Worm (Caenorhabditis elegans) whole organism, L4 larva: ENCODE data around the gene T14B4.3.

ENCODE experiments used
- F26F4.8 ChIP-seq: fragments of 200-800 bp; sonication (Bioruptor generic); conservative IDR thresholded peaks from 2 replicates; pipeline ENCODE4 v1.3.6; 2022; ENCODE audit warnings: missing genetic modification characterization, missing compliant biosample characterization
- Y5F2A.4 ChIP-seq: fragments of 200-800 bp; sonication (Bioruptor generic); optimal IDR thresholded peaks from 2 replicates; lab custom pipeline; 2018; ENCODE audit warnings: mild to moderate bottlenecking, missing genetic modification characterization, missing compliant biosample characterization
- aha-1 ChIP-seq: fragments of 150-350 bp; peaks from one replicate; lab custom pipeline; 2014; ENCODE audit warnings: missing biosample characterization, missing genetic modification characterization
- aly-2 ChIP-seq: sonication (generic microtip); optimal IDR thresholded peaks from 2 replicates; lab custom pipeline; 2018; ENCODE audit warnings: missing biosample characterization, missing genetic modification characterization
- ceh-32 ChIP-seq: sonication (generic microtip); optimal IDR thresholded peaks from 2 replicates; lab custom pipeline; 2016; ENCODE audit warnings: mild to moderate bottlenecking, missing genetic modification characterization, missing compliant biosample characterization; ENCODE audit not compliant: poor library complexity
- ceh-44 ChIP-seq: fragments of 200-800 bp; sonication (Bioruptor generic); IDR thresholded peaks from 2 replicates; pipeline ENCODE4 v1.3.6; 2022; ENCODE audit warnings: missing genetic modification reagents, missing genetic modification characterization, missing compliant biosample characterization
- daf-12 ChIP-seq: fragments of 150-350 bp; optimal IDR thresholded peaks from 2 replicates; lab custom pipeline; 2014; ENCODE audit warnings: missing biosample characterization, missing genetic modification reagents, missing genetic modification characterization
- daf-8 ChIP-seq: fragments of 200-800 bp; sonication (Bioruptor generic); IDR thresholded peaks from 2 replicates; pipeline ENCODE4 v1.3.6; 2022; ENCODE audit warnings: missing genetic modification characterization, missing compliant biosample characterization
- egl-43 ChIP-seq: fragments of 200-800 bp; sonication (Bioruptor generic); IDR thresholded peaks from 2 replicates; pipeline ENCODE4 v1.3.6; 2022; ENCODE audit warnings: missing genetic modification reagents, missing genetic modification characterization, missing compliant biosample characterization
- hlh-11 ChIP-seq: fragments of 200-800 bp; sonication (Bioruptor generic); optimal IDR thresholded peaks from 2 replicates; lab custom pipeline; 2018; ENCODE audit warnings: mild to moderate bottlenecking, missing genetic modification characterization, missing compliant biosample characterization
- hlh-30 ChIP-seq: sonication (generic microtip); optimal IDR thresholded peaks from 2 replicates; lab custom pipeline; 2017; ENCODE audit warnings: antibody characterized with exemption, mild to moderate bottlenecking, missing genetic modification characterization, missing compliant biosample characterization; ENCODE audit not compliant: insufficient read depth
- lin-15B ChIP-seq: fragments of 150-350 bp; sonication (generic microtip); optimal IDR thresholded peaks from 3 replicates; lab custom pipeline; 2014; ENCODE audit warnings: missing biosample characterization, missing genetic modification characterization
- lin-29 ChIP-seq: fragments of 200-800 bp; sonication (Bioruptor generic); IDR thresholded peaks from 2 replicates; pipeline ENCODE4 v1.3.6; 2022; ENCODE audit warnings: missing genetic modification reagents, missing genetic modification characterization, missing compliant biosample characterization
- lin-39 ChIP-seq: fragments of 150-350 bp; optimal IDR thresholded peaks from 2 replicates; lab custom pipeline; 2014; ENCODE audit warnings: missing biosample characterization, missing genetic modification reagents, missing genetic modification characterization
- lsy-2 ChIP-seq, 2 experiments: fragments of 150-350 bp in 1 of 2; sonication (generic microtip) in 1 of 2; optimal IDR thresholded peaks; 2 replicates each; lab custom pipeline; 2014 to 2017; ENCODE audit warnings: missing biosample characterization in 2 of 2, missing genetic modification characterization in 2 of 2
- mdl-1 ChIP-seq, 2 experiments: fragments of 150-350 bp in 1 of 2; sonication (generic microtip) in 1 of 2; optimal IDR thresholded peaks; 2 replicates each; lab custom pipeline; 2014 to 2017; ENCODE audit warnings: missing biosample characterization in 2 of 2, missing genetic modification characterization in 2 of 2
- mdt-29 ChIP-seq: fragments of 200-800 bp; sonication (Bioruptor generic); IDR thresholded peaks from 2 replicates; pipeline ENCODE4 v1.3.6; 2022; ENCODE audit warnings: missing genetic modification reagents, missing genetic modification characterization, missing compliant biosample characterization
- mxl-3 ChIP-seq: fragments of 200-800 bp; sonication (Bioruptor generic); optimal IDR thresholded peaks from 2 replicates; lab custom pipeline; 2018; ENCODE audit warnings: mild to moderate bottlenecking, missing genetic modification characterization, missing compliant biosample characterization
- nhr-10 ChIP-seq: fragments of 150-350 bp; optimal IDR thresholded peaks from 2 replicates; lab custom pipeline; 2014; ENCODE audit warnings: missing biosample characterization, missing genetic modification characterization
- nhr-28 ChIP-seq: fragments of 150-350 bp; optimal IDR thresholded peaks from 2 replicates; lab custom pipeline; 2014; ENCODE audit warnings: missing biosample characterization, missing genetic modification characterization
- nhr-41 ChIP-seq: fragments of 200-800 bp; sonication (Bioruptor generic); IDR thresholded peaks from 2 replicates; pipeline ENCODE4 v1.3.6; 2022; ENCODE audit warnings: missing genetic modification reagents, missing genetic modification characterization, missing compliant biosample characterization
- php-3 ChIP-seq: fragments of 200-800 bp; sonication (Bioruptor generic); IDR thresholded peaks from 2 replicates; pipeline ENCODE4 v1.3.6; 2022; ENCODE audit warnings: missing genetic modification reagents, missing genetic modification characterization, missing compliant biosample characterization
- set-16 ChIP-seq: fragments of 200-800 bp; sonication (Bioruptor generic); IDR thresholded peaks from 2 replicates; pipeline ENCODE4 v1.3.6; 2022; ENCODE audit warnings: missing genetic modification reagents, missing genetic modification characterization, missing compliant biosample characterization
- snpc-4 ChIP-seq: fragments of 150-350 bp; optimal IDR thresholded peaks from 2 replicates; lab custom pipeline; 2014; ENCODE audit warnings: missing biosample characterization, missing genetic modification characterization
- spr-1 ChIP-seq: sonication (generic microtip); optimal IDR thresholded peaks from 2 replicates; lab custom pipeline; 2016; ENCODE audit warnings: mild to moderate bottlenecking, missing genetic modification characterization, missing compliant biosample characterization
- unc-130 ChIP-seq: sonication (generic microtip); optimal IDR thresholded peaks from 2 replicates; lab custom pipeline; 2016; ENCODE audit warnings: missing genetic modification reagents, missing genetic modification characterization, missing compliant biosample characterization
- unc-39 ChIP-seq: sonication (generic microtip); optimal IDR thresholded peaks from 2 replicates; lab custom pipeline; 2017; ENCODE audit warnings: missing biosample characterization, missing genetic modification characterization
- unc-62 ChIP-seq, 3 experiments: fragments of 150-350 bp in 1 of 3; sonication (generic microtip); optimal IDR thresholded peaks in 2 of 3; peaks in 1 of 3; 1 replicate in 1 of 3; 2 replicates in 2 of 3; lab custom pipeline; 2014 to 2017; ENCODE audit warnings: missing biosample characterization in 3 of 3, missing genetic modification characterization in 3 of 3, missing genetic modification reagents in 3 of 3, missing genotype in 1 of 3
- zag-1 ChIP-seq: fragments of 150-350 bp; optimal IDR thresholded peaks from 2 replicates; lab custom pipeline; 2014; ENCODE audit warnings: missing biosample characterization, missing genetic modification characterization
- zfp-2 ChIP-seq: sonication (generic microtip); optimal IDR thresholded peaks from 2 replicates; lab custom pipeline; 2016; ENCODE audit warnings: mild to moderate bottlenecking, missing genetic modification characterization, missing compliant biosample characterization

Gene T14B4.3

ce11 chrII:6710596-6710995, 24.1 kb upstream of the T14B4.3 start:
- TF ChIP-seq aha-1 (peak; percentile 11), php-3 (GFP tag; lab: Robert Waterston, UW) (no peak), lin-39 (tag; lab: Kevin White, UChicago) (no peak), nhr-10 (tag; lab: Kevin White, UChicago) (no peak), nhr-41 (no peak), unc-39 (tag; lab: Kevin White, UChicago) (no peak), set-16 (GFP tag; lab: Robert Waterston, UW) (peak; percentile 74; the same call in 1 of the 2 replicates), unc-130 (GFP tag; lab: Kevin White, UChicago) (no peak), egl-43 (GFP tag; lab: Robert Waterston, UW) (0 out of 2 replicates have a peak, but pooled peaks have one; percentile 3), daf-12 (no peak), zfp-2 (tag; lab: Kevin White, UChicago) (no peak)

ce11 chrII:6712177-6712981, 22.4 kb upstream of the T14B4.3 start, which contains the start of the genes dpy-10 and T14B4.19:
Gene dpy-10 (minus strand): TSS chrII:6712227.
Gene T14B4.19 (minus strand): TSS chrII:6712931.
- peak; percentile 41 for TF ChIP-seq hlh-30
- TF ChIP-seq hlh-11 = peak; percentile 61
- TF ChIP-seq lin-29 = no peak
- TF ChIP-seq aha-1 = peak; percentile 3
- no peak for TF ChIP-seq set-16 (GFP tag; lab: Robert Waterston, UW)
- peak; percentile 73 for TF ChIP-seq mxl-3
- TF ChIP-seq lsy-2 (tag; optimal IDR thresholded peaks at IDR 0.05; lab: Kevin White, UChicago) = peak in 1 of 2 experiments; percentile 37
- no peak for TF ChIP-seq snpc-4 (tag; lab: Kevin White, UChicago)
- peak; percentile 44 for TF ChIP-seq nhr-28 (tag; lab: Kevin White, UChicago)
- TF ChIP-seq mdl-1 (tag; optimal IDR thresholded peaks at IDR 0.05; lab: Kevin White, UChicago) = peak in 1 of 2 experiments; percentile 27

ce11 chrII:6713003-6713402, 21.7 kb upstream of the T14B4.3 start:
- no peak for TF ChIP-seq mdl-1 (tag; optimal IDR thresholded peaks at IDR 0.05; lab: Kevin White, UChicago)
- no peak for TF ChIP-seq unc-39 (tag; lab: Kevin White, UChicago)
- TF ChIP-seq F26F4.8 (GFP tag; lab: Robert Waterston, UW) = no peak
- TF ChIP-seq aha-1 = peak; percentile 45
- no peak for TF ChIP-seq zag-1 (tag; lab: Kevin White, UChicago)
- TF ChIP-seq Y5F2A.4 (GFP tag; lab: Kevin White, UChicago) = no peak
- no peak for TF ChIP-seq aly-2
- no peak for TF ChIP-seq ceh-44 (GFP tag; lab: Robert Waterston, UW)

- peak; percentile 42 for TF ChIP-seq aha-1
- peak in 1 of 2 experiments; percentile 61 for TF ChIP-seq unc-62 (GFP tag; optimal IDR thresholded peaks at IDR 0.05 in 1 of 2; lab: Kevin White, UChicago)
- no peak for TF ChIP-seq unc-62 (tag; optimal IDR thresholded peaks at IDR 0.05; lab: Kevin White, UChicago)
- TF ChIP-seq nhr-28 (tag; lab: Kevin White, UChicago) = peak; percentile 13
- no peak for TF ChIP-seq daf-8 (GFP tag; lab: Robert Waterston, UW)
- TF ChIP-seq, all 104 proteins: peak for 3
These were observed 20.9 kb upstream of the T14B4.3 start, which contains the start of gene dpy-2 for ce11 chrII:6713832-6714342. Gene dpy-2 (plus strand): TSS chrII:6714292.

- TF ChIP-seq unc-62 (GFP tag; optimal IDR thresholded peaks at IDR 0.05 in 1 of 2; lab: Kevin White, UChicago) (no peak), unc-62 (tag; optimal IDR thresholded peaks at IDR 0.05; lab: Kevin White, UChicago) (no peak), spr-1 (tag; lab: Kevin White, UChicago) (no peak), lin-15B (tag; lab: Kevin White, UChicago) (no peak), daf-12 (no peak), ceh-32 (tag; lab: Kevin White, UChicago) (no peak), mdt-29 (GFP tag; lab: Robert Waterston, UW) (no peak)
These were observed 18.9 kb upstream of the T14B4.3 start for ce11 chrII:6715853-6716252.
